Fruit fly (Drosophila melanogaster) whole organism, adult: Measurements from ENCODE around the gene CG15876.

ENCODE experiments used
- CG11617 ChIP-seq: fragments of 200-800 bp; sonication (Bioruptor generic); optimal IDR thresholded peaks from 2 replicates; lab custom pipeline; 2017; ENCODE audit warnings: mild to moderate bottlenecking, missing biosample characterization, missing genetic modification reagents, missing genetic modification characterization
- CG12768 ChIP-seq: fragments of 200-800 bp; sonication (Bioruptor generic); optimal IDR thresholded peaks from 2 replicates; lab custom pipeline; 2017; ENCODE audit warnings: missing biosample characterization, missing genetic modification characterization, mild to moderate bottlenecking, moderate library complexity, missing genetic modification reagents
- CG14711 ChIP-seq: fragments of 200-800 bp; sonication (Bioruptor generic); optimal IDR thresholded peaks from 2 replicates; lab custom pipeline; 2018; ENCODE audit warnings: missing biosample characterization, mild to moderate bottlenecking, missing genetic modification characterization, moderate library complexity
- CG1620 ChIP-seq: fragments of 200-800 bp; sonication (Bioruptor generic); optimal IDR thresholded peaks from 2 replicates; lab custom pipeline; 2016; ENCODE audit warnings: missing biosample characterization, missing genetic modification characterization
- CG33017 ChIP-seq: fragments of 200-800 bp; sonication (Bioruptor generic); optimal IDR thresholded peaks from 2 replicates; lab custom pipeline; 2018; ENCODE audit warnings: missing biosample characterization, mild to moderate bottlenecking, missing genetic modification characterization, moderate library complexity
- CG5204 ChIP-seq: fragments of 200-800 bp; sonication (Bioruptor generic); optimal IDR thresholded peaks from 2 replicates; lab custom pipeline; 2016; ENCODE audit warnings: missing biosample characterization, missing genetic modification characterization
- CG7045 ChIP-seq: fragments of 200-800 bp; sonication (Bioruptor generic); optimal IDR thresholded peaks from 2 replicates; lab custom pipeline; 2017; ENCODE audit warnings: missing biosample characterization, mild to moderate bottlenecking, missing genetic modification characterization
- CG7101 ChIP-seq: fragments of 200-800 bp; sonication (Bioruptor generic); optimal IDR thresholded peaks from 2 replicates; lab custom pipeline; 2018; ENCODE audit warnings: missing biosample characterization, mild to moderate bottlenecking, missing genetic modification characterization, moderate library complexity
- Clk ChIP-seq: fragments of 200-800 bp; sonication (Bioruptor generic); optimal IDR thresholded peaks from 2 replicates; lab custom pipeline; 2017; ENCODE audit warnings: missing biosample characterization, missing genetic modification characterization
- Crg-1 ChIP-seq: fragments of 200-800 bp; sonication (Bioruptor generic); optimal IDR thresholded peaks from 2 replicates; lab custom pipeline; 2016; ENCODE audit warnings: missing biosample characterization, missing genetic modification characterization
- Hr96 ChIP-seq: fragments of 200-800 bp; sonication (Bioruptor generic); optimal IDR thresholded peaks from 2 replicates; lab custom pipeline; 2016; ENCODE audit warnings: missing biosample characterization, missing genetic modification characterization
- Mnt ChIP-seq: fragments of 200-800 bp; sonication (Bioruptor generic); optimal IDR thresholded peaks from 2 replicates; lab custom pipeline; 2016; ENCODE audit warnings: missing biosample characterization, mild to moderate bottlenecking, missing genetic modification characterization
- bab1 ChIP-seq: fragments of 200-800 bp; sonication (Bioruptor generic); optimal IDR thresholded peaks from 3 replicates; lab custom pipeline; 2019; ENCODE audit warnings: missing biosample characterization, mild to moderate bottlenecking, missing genetic modification characterization, moderate library complexity
- cic ChIP-seq: fragments of 200-800 bp; sonication (Bioruptor generic); optimal IDR thresholded peaks from 2 replicates; lab custom pipeline; 2017; ENCODE audit warnings: missing biosample characterization, mild to moderate bottlenecking, missing genetic modification characterization, moderate library complexity
- cnc ChIP-seq, 2 experiments: fragments of >200 bp; optimal IDR thresholded peaks; 2 replicates each; lab custom pipeline; 2017
- kay ChIP-seq: fragments of 200-800 bp; sonication (Bioruptor generic); peaks from one replicate; lab custom pipeline; 2016; ENCODE audit warnings: missing biosample characterization, missing genetic modification characterization, borderline replicate concordance
- ovo ChIP-seq: fragments of 200-800 bp; sonication (Bioruptor generic); optimal IDR thresholded peaks from 2 replicates; lab custom pipeline; 2016; ENCODE audit warnings: missing biosample characterization, missing genetic modification characterization
- pad ChIP-seq: fragments of 200-800 bp; sonication (Bioruptor generic); optimal IDR thresholded peaks from 3 replicates; lab custom pipeline; 2017; ENCODE audit warnings: missing biosample characterization, missing genetic modification characterization, mild to moderate bottlenecking, moderate library complexity, missing genetic modification reagents
- tj ChIP-seq: fragments of 200-800 bp; sonication (Bioruptor generic); optimal IDR thresholded peaks from 3 replicates; lab custom pipeline; 2017; ENCODE audit warnings: missing biosample characterization, mild to moderate bottlenecking, missing genetic modification characterization, moderate library complexity
- toe ChIP-seq: fragments of 200-800 bp; sonication (Bioruptor generic); optimal IDR thresholded peaks from 2 replicates; lab custom pipeline; 2016; ENCODE audit warnings: missing biosample characterization, missing genetic modification characterization

CG15876 gene

DNA sequence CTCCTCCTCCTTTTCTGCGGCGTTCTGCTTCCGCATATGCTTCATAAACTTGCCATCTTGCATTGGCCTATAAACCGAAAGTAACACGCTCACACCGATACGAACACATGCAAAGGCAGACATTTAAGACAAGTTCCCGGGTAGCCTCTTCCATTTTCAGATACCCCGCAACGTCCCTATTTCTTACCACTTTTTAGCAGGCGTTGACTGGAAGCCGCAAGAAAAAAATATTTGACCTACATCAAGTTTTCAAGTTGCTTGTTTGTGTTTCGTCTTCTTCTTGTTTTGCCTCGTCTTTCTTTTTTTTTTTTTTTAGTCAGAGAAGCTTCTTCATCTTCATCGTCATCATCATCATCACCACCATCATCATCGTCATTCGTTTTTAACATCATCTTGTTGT lies 25.1 kb upstream of the CG15876 start:
- TF ChIP-seq Clk (GFP tag; lab: Kevin White, UChicago) (no peak), Hr96 (GFP tag; lab: Kevin White, UChicago) (no peak), tj (GFP tag; lab: Kevin White, UChicago) (no peak), Crg-1 (no peak), CG14711 (tag; lab: Kevin White, UChicago) (no peak), cnc (optimal IDR thresholded peaks at IDR 0.05; lab: Kevin White, UChicago) (no peak), CG12768 (GFP tag; lab: Kevin White, UChicago) (no peak), bab1 (GFP tag; lab: Kevin White, UChicago) (no peak), CG33017 (tag; lab: Kevin White, UChicago) (no peak), CG7101 (no peak), Mnt (GFP tag; lab: Kevin White, UChicago) (no peak), ovo (GFP tag; lab: Kevin White, UChicago) (no peak), pad (GFP tag; lab: Kevin White, UChicago) (no peak), CG1620 (no peak)

DNA sequence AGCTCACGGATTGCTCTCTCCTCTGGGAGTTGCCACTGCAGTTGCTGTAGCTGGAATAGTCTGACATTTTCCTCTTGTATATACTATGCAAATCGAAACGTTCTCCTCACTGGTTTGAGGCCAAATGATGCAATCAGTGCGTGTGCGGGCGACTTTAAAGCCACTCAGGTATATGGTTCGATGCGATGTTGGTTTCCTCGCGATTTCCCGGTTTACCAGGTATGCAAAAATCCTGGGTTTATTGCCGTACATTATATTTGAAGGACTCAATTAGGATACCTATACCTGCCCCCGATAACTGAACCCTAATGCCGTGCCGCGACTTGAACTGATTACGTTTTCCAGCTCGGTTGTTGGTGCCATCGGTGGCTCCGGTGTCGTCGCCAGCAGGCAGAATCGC lies 15.1 kb upstream of the CG15876 start, which contains the start of gene CG13712:
CG13712 (minus strand) TSS at position 101 of the 400 bp plus-strand sequence.
- TF ChIP-seq CG14711 (tag; lab: Kevin White, UChicago) (no peak), bab1 (GFP tag; lab: Kevin White, UChicago) (no peak), toe (GFP tag; lab: Kevin White, UChicago) (no peak), cic (no peak), pad (GFP tag; lab: Kevin White, UChicago) (no peak), Mnt (GFP tag; lab: Kevin White, UChicago) (no peak), CG33017 (tag; lab: Kevin White, UChicago) (no peak), CG7101 (no peak), CG7045 (GFP tag; lab: Kevin White, UChicago) (no peak), cnc (optimal IDR thresholded peaks at IDR 0.05; lab: Kevin White, UChicago) (no peak), CG11617 (GFP tag; lab: Kevin White, UChicago) (no peak), CG1620 (no peak), Hr96 (GFP tag; lab: Kevin White, UChicago) (no peak), ovo (GFP tag; lab: Kevin White, UChicago) (no peak), CG5204 (GFP tag; lab: Kevin White, UChicago) (no peak), CG12768 (GFP tag; lab: Kevin White, UChicago) (no peak), tj (GFP tag; lab: Kevin White, UChicago) (no peak)

DNA sequence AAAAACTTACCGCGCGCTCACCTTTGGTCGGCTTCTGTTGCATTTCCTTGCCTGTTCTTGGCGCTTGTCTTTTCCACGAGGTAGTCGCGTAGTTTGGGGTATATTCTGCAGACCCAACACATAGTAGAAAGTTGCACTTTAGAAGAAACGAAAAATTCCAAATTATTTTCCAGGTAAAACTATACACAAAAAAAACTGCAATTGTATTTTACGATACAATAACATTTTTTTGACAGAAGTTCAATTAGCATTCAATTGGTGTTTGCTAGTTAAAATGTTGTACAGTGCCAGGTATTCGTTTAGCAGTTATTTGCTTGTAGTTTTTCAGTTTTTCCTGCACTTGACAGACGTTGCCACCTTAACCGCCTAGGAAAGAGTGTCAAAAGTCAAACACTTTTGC lies 13.9 kb upstream of the CG15876 start:
- no peak for TF ChIP-seq kay (GFP tag; lab: Kevin White, UChicago)
- TF ChIP-seq cic, result no peak
- TF ChIP-seq CG14711 (tag; lab: Kevin White, UChicago), result no peak

DNA sequence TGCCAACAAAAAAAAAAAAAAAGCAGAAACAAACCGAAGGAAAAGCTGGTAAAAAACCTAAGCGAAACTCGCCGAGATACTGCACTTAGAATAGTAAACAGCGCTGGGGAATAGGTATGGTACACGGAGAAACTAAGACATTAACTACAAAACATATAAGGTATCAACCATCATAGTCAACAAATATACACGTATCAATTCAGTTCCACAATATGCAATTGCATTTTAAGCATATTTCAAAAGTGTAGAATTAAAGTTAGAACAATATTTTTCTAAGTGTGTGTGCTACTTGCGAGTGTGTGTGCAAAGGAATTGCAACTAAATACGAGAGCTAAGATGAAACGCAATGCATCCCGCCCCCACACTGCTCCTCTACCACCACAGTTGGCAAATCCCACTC lies 13.2 kb upstream of the CG15876 start:
- TF ChIP-seq kay (GFP tag; lab: Kevin White, UChicago), result no peak
- no peak for TF ChIP-seq toe (GFP tag; lab: Kevin White, UChicago)
- TF ChIP-seq CG7101, result no peak
- no peak for TF ChIP-seq tj (GFP tag; lab: Kevin White, UChicago)
- TF ChIP-seq pad (GFP tag; lab: Kevin White, UChicago), result no peak
- TF ChIP-seq CG14711 (tag; lab: Kevin White, UChicago), result no peak
- TF ChIP-seq CG12768 (GFP tag; lab: Kevin White, UChicago), result no peak
- TF ChIP-seq CG33017 (tag; lab: Kevin White, UChicago), result no peak
- no peak for TF ChIP-seq bab1 (GFP tag; lab: Kevin White, UChicago)
- TF ChIP-seq Clk (GFP tag; lab: Kevin White, UChicago), result no peak
- TF ChIP-seq Crg-1, result no peak

DNA sequence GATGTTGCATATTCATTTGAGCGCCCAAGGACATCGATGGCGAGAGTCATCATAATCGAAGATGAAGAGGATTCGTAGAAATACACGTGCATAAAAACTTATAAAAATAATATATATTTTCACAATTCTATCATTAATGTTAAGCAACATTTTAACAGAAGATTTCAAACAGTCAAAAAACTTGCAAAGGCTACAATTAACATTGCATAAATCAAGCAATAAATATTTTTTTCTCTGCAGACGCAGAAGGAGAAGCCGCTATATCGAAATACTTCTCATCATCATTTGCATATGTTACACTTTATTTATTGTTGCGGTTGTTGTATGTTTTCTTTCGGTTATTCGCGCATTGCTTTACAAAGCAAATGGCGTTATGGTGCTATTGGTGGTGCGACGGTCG lies 7.4 kb upstream of the CG15876 start:
- no peak for TF ChIP-seq toe (GFP tag; lab: Kevin White, UChicago)
- TF ChIP-seq Crg-1, result no peak
- TF ChIP-seq Clk (GFP tag; lab: Kevin White, UChicago), result no peak
- no peak for TF ChIP-seq CG5204 (GFP tag; lab: Kevin White, UChicago)
- no peak for TF ChIP-seq CG1620
- no peak for TF ChIP-seq kay (GFP tag; lab: Kevin White, UChicago)
- no peak for TF ChIP-seq tj (GFP tag; lab: Kevin White, UChicago)

DNA sequence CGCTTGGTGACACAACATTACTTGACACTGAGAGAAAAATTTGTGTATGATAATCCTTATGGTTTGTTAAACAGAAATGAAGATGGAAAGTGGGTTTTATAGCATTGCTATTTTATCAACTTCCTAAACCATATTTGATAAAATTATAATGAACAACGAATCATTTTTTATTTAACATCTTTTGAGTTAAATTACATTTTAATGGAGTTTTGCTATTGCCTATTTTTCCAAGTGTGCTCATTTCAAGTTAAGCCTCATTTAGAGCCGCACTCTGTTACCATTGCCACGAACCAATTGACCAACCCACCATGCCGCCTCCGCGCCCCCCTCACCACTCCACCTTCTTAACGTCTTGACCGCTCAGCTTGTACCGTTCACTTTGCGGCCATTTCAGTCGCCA lies 5.4 kb upstream of the CG15876 start:
- TF ChIP-seq CG33017 (tag; lab: Kevin White, UChicago) (no peak), toe (GFP tag; lab: Kevin White, UChicago) (no peak)

DNA sequence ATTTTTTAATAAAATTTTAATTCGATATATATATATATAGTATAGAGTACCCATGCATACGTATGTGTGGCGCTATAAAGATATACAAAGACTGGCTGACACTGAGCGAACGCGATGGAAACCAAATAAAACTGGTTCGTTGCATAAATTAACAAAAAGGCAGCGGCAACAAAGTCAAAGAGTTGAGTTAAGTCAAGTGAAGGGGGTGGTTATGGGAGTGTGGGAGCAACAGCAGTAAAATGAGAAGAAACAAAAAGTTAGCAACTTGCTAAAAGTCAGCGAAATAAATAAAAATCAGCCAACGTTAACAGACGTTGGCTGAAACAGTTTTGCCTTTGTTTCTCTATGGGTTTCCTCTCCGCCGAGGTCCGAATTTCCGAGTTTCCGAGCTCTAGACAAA lies 3.9 kb upstream of the CG15876 start:
- TF ChIP-seq kay (GFP tag; lab: Kevin White, UChicago), result no peak
- peak; percentile 83 for TF ChIP-seq tj (GFP tag; lab: Kevin White, UChicago)

DNA sequence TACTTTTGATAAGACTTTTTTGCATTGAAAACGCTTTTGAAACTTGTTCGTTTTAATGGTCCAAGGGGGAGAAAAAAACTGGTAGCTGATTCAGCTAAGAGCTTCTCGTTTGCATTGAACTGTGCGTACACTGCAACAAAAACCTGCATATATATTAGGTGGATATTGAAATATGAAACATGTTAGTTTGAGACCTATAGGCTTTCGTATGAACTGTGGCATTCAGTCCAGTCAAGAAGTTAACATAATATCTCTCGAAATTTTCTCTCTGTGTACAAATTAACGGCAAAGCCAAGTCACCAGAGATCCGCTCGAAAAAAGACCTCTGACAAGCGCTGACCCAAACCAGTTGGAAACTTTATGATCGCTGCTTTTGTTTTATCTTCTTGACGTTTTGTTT lies 3.4 kb upstream of the CG15876 start:
- no peak for TF ChIP-seq cic
- TF ChIP-seq CG5204 (GFP tag; lab: Kevin White, UChicago), result peak; percentile 38
- peak; percentile 46 for TF ChIP-seq CG7045 (GFP tag; lab: Kevin White, UChicago)
